Fruit fly (Drosophila melanogaster): ENCODE results near the gene CG43739.

DNA sequence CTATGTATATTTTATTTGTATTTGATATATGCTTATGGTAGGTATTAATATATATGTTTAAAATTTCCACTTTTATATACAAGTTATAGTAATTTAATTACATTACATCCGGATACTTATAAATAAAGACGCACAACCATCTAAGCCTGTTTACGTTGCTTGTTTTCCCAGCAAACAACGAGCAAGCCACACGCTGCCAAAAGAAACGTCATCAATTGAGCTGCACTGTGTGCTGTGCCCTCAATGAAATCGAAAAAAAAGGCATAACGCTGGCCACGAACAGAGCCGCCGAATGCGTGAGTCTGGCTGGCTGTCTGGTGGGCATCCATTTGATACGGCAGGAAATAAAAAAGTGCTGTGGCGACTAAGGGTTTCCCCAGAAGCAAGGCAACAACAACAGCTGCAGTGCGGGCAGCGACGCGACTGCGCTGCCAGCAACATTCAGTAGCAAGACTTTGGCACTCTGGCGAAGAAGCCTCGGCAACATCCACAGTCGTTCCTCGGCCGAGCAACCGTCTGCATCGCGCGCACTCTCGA lies 66.6 kb downstream of the CG43739 start, which contains the start of gene twit:
- TF ChIP-seq Tbp (GFP tag; optimal IDR thresholded peaks at IDR 0.05): no peak
- no peak for TF ChIP-seq CG11696 (GFP tag; IDR thresholded peaks at IDR 0.05)
- TF ChIP-seq oc (tag; optimal IDR thresholded peaks at IDR 0.05): no peak
- TF ChIP-seq CG31224 (GFP tag; IDR thresholded peaks at IDR 0.05): no peak
- no peak for TF ChIP-seq CG6791 (GFP tag; IDR thresholded peaks at IDR 0.05; ENCODE audit: partially characterized antibody)
- no peak for TF ChIP-seq CTCF (GFP tag; optimal IDR thresholded peaks at IDR 0.05)
- no peak for TF ChIP-seq CG18764 (GFP tag; optimal IDR thresholded peaks at IDR 0.05)
- TF ChIP-seq abd-A (tag; optimal IDR thresholded peaks at IDR 0.05): no peak
- TF ChIP-seq CG2202 (tag; optimal IDR thresholded peaks at IDR 0.05): no peak
- TF ChIP-seq GATAe (GFP tag; conservative IDR thresholded peaks at IDR 0.05): no peak
- no peak for TF ChIP-seq CG6854 (GFP tag; optimal IDR thresholded peaks at IDR 0.05)
- no peak for TF ChIP-seq ase (GFP tag; IDR thresholded peaks at IDR 0.05)
- TF ChIP-seq psq (GFP tag; optimal IDR thresholded peaks at IDR 0.05): no peak
- TF ChIP-seq CG8478 (optimal IDR thresholded peaks at IDR 0.05): no peak
